Worm (Caenorhabditis elegans): ENCODE results near the gene pals-40.

pals-40 gene

ce11 chrIII:1417090-1417489 is 39.3 kb upstream of the pals-40 start, which contains the start of gene elc-1:
elc-1 (minus strand) TSS chrIII:1417190.
- TF ChIP-seq fos-1 (tag; optimal IDR thresholded peaks at IDR 0.05) (no peak), elt-3 (tag; optimal IDR thresholded peaks at IDR 0.05) (no peak), nhr-77 (tag; optimal IDR thresholded peaks at IDR 0.05) (no peak), gmeb-1 (tag; optimal IDR thresholded peaks at IDR 0.05) (no peak), sma-3 (GFP tag; optimal IDR thresholded peaks at IDR 0.05) (no peak), nhr-12 (tag; optimal IDR thresholded peaks at IDR 0.05) (no peak), unc-39 (tag; optimal IDR thresholded peaks at IDR 0.05) (no peak), lsy-2 (tag; optimal IDR thresholded peaks at IDR 0.05) (no peak), aly-2 (tag; optimal IDR thresholded peaks at IDR 0.05) (no peak), nhr-10 (tag; optimal IDR thresholded peaks at IDR 0.05) (no peak), R02D3.7 (tag; optimal IDR thresholded peaks at IDR 0.05) (no peak), ama-1 (optimal IDR thresholded peaks at IDR 0.05) (no peak), crh-2 (tag; optimal IDR thresholded peaks at IDR 0.05) (no peak), nhr-23 (tag; optimal IDR thresholded peaks at IDR 0.05) (no peak), unc-62 (GFP tag; optimal IDR thresholded peaks at IDR 0.05) (no peak)

DNA sequence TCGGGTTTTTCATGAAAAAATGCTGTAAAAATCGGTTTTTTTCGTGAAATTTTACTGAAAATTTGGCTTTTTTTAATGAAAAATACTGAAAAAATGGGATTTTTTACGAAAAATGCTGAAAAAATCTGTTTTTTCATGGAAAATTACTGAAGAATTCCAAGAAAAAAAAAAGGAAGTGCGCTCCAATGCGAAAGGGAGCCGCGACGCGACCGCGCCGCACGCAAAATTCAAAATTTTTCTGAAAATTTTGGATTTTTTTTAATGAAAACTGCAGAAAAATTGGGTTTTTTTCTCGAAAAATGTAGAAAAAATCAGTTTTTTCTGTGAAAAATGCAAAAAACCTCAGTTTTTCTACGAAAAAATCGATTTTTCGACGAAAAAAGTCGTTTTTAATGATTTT is 38.8 kb upstream of the pals-40 start:
- no peak for TF ChIP-seq C34F6.9 (tag; optimal IDR thresholded peaks at IDR 0.05)

DNA sequence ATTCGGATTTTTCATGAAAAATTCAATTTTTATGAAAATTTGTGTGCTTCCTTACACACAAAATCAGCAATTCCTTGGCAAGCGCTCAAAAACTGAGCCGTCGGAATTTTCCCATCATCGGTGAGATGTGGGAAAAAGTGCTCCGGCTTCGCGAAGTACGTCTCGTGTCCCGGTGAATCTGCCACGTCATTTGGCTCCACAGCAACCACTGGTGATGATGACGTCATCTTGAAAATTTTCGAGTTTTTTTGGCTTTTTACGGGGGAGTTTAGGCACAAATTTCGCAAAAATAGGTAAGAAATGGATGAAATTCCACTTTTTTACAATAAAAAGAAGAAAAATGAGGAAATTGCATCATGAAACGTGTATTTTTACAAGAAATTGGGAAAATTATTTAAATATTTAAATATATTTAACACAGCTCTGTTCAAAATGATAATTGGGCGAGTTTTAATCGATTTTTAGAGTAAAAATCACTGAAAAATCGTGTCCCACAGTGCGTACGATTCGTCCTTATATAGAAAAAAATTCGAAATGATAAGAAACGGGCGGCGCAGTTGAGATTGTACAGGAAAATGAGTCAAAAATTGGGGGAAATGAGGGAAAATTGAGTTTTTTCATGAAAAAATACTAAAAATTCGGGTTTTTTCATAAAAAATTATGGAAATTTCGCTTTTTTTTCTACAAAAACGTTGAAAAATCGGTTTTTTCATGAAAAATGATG is 36.2 kb upstream of the pals-40 start, which contains the start of gene Y82E9BR.14:
Gene Y82E9BR.14 (minus strand): TSS at position 227 of the 724 bp plus-strand sequence.
- TF ChIP-seq fos-1 (tag; optimal IDR thresholded peaks at IDR 0.05): peak; percentile 66
- TF ChIP-seq C34F6.9 (tag; optimal IDR thresholded peaks at IDR 0.05): no peak
- TF ChIP-seq egl-27 (tag; optimal IDR thresholded peaks at IDR 0.05): no peak
- no peak for TF ChIP-seq mab-5 (tag; optimal IDR thresholded peaks at IDR 0.05)
- no peak for TF ChIP-seq sma-9 (GFP tag; optimal IDR thresholded peaks at IDR 0.05)
- no peak for TF ChIP-seq sma-9 (tag; optimal IDR thresholded peaks at IDR 0.05)
- no peak for TF ChIP-seq sma-3 (GFP tag; optimal IDR thresholded peaks at IDR 0.05)
- TF ChIP-seq lsy-2 (tag; optimal IDR thresholded peaks at IDR 0.05): no peak
- TF ChIP-seq nhr-77 (tag; optimal IDR thresholded peaks at IDR 0.05): no peak

DNA sequence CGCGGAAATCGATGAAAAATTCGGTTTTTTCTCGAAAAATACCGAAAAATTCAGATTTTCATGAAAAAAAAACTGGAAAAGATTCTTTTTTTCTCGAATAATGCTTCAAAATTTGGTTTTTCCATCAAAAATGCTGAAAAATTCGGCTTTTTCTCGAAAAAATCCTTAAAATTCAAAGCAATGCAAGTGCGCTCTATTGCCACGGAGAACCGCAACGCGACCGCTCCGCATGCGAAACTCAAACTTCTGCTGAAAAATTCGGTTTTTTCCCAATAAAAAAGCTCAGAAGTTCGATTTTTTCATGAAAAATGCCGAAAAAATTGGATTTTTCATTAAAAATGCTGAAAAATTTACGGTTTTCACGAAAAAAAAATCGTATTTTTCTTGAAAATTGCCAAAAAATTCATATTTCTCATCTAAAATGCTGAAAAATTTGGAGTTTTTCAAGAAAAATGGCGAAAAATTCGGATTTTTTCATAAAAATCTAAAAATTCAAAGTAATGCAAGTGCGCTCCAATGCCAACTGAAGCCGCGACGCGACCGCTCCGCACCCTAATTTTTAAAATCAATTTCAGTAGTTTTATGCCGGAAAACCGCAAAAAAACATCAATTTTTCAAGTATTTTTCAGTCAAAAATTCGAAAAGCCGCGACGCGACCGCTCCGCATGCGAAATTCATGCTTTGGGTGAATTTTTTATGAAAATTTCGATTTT is 35.5 kb upstream of the pals-40 start:
- TF ChIP-seq mbf-1 (tag; optimal IDR thresholded peaks at IDR 0.05) (no peak), elt-3 (tag; optimal IDR thresholded peaks at IDR 0.05) (no peak), mdl-1 (tag; optimal IDR thresholded peaks at IDR 0.05) (no peak), sem-4 (tag; optimal IDR thresholded peaks at IDR 0.05) (no peak), unc-55 (GFP tag; optimal IDR thresholded peaks at IDR 0.05) (no peak), blmp-1 (tag; optimal IDR thresholded peaks at IDR 0.05; ENCODE audit: insufficient read depth) (no peak), nhr-129 (tag; optimal IDR thresholded peaks at IDR 0.05) (no peak), nhr-23 (tag; optimal IDR thresholded peaks at IDR 0.05) (no peak), sma-9 (GFP tag; optimal IDR thresholded peaks at IDR 0.05) (no peak), sma-9 (tag; optimal IDR thresholded peaks at IDR 0.05) (no peak), F13H6.1 (tag; optimal IDR thresholded peaks at IDR 0.05) (no peak)

DNA sequence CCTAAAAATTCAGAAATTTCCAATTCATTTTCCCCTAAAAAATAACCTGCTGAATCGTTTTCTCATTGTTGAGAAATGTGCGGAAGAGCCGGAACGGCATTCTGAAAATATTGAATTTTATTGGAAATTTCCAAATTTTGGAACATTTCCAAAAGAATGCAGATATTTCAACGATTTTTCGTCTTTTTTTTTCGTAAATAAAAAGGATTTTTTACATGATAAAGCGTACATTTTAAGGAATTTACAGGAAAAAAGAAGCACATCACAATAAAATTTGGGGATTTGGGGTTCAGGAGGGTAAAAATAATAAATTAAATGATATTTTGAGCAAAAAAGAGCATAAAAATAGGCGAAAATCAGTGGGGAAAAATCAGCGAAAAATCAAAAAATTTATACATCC is 31.3 kb upstream of the pals-40 start, which contains the start of gene Y82E9BR.22:
Gene Y82E9BR.22 (minus strand): TSS at position 101 of the 400 bp plus-strand sequence.
- no peak for TF ChIP-seq ZK546.5 (tag; optimal IDR thresholded peaks at IDR 0.05)
- no peak for TF ChIP-seq lin-39 (tag; optimal IDR thresholded peaks at IDR 0.05)
- TF ChIP-seq gmeb-1 (tag; optimal IDR thresholded peaks at IDR 0.05): no peak
- TF ChIP-seq sma-9 (GFP tag; optimal IDR thresholded peaks at IDR 0.05): no peak
- no peak for TF ChIP-seq sma-9 (tag; optimal IDR thresholded peaks at IDR 0.05)
- no peak for TF ChIP-seq skn-1 (tag; optimal IDR thresholded peaks at IDR 0.05)
- no peak for TF ChIP-seq lin-11 (tag; optimal IDR thresholded peaks at IDR 0.05)

- no peak for TF ChIP-seq Y55F3AM.14 (GFP tag; optimal IDR thresholded peaks at IDR 0.05)
- TF ChIP-seq ama-1 (optimal IDR thresholded peaks at IDR 0.05): no peak
- TF ChIP-seq zag-1 (tag; optimal IDR thresholded peaks at IDR 0.05): no peak
- TF ChIP-seq lin-39 (tag; optimal IDR thresholded peaks at IDR 0.05): no peak
- no peak for TF ChIP-seq R02D3.7 (tag; optimal IDR thresholded peaks at IDR 0.05)
- TF ChIP-seq blmp-1 (tag; optimal IDR thresholded peaks at IDR 0.05; ENCODE audit: insufficient read depth): no peak
- TF ChIP-seq dmd-4 (tag; optimal IDR thresholded peaks at IDR 0.05): no peak
- no peak for TF ChIP-seq peb-1 (tag; optimal IDR thresholded peaks at IDR 0.05)
- TF ChIP-seq nhr-11 (tag; optimal IDR thresholded peaks at IDR 0.05): no peak
- no peak for TF ChIP-seq elt-1 (tag; optimal IDR thresholded peaks at IDR 0.05)
- no peak for TF ChIP-seq aly-2 (tag; optimal IDR thresholded peaks at IDR 0.05)
- no peak for TF ChIP-seq egl-27 (tag; optimal IDR thresholded peaks at IDR 0.05)
These were observed 25.3 kb upstream of the pals-40 start, which contains the start of gene pals-18 for ce11 chrIII:1403108-1403507. pals-18 (plus strand) TSS chrIII:1403408.

Data from whole organism, L2 larva.